Fruit fly (Drosophila melanogaster): ENCODE results near the gene ND-15.

dm6 chr2L:71869-72751, 42.4 kb upstream of the ND-15 start:
- TF ChIP-seq fd64A (GFP tag; optimal IDR thresholded peaks at IDR 0.05) (no peak), CG11723 (GFP tag; optimal IDR thresholded peaks at IDR 0.05) (no peak), so (GFP tag; IDR thresholded peaks at IDR 0.05) (no peak; the same call in 2 of the 3 replicates), dati (GFP tag; IDR thresholded peaks at IDR 0.05) (no peak)
